ENCODE assay signal across 3 fruit fly cellular contexts in the genomic region with DNA sequence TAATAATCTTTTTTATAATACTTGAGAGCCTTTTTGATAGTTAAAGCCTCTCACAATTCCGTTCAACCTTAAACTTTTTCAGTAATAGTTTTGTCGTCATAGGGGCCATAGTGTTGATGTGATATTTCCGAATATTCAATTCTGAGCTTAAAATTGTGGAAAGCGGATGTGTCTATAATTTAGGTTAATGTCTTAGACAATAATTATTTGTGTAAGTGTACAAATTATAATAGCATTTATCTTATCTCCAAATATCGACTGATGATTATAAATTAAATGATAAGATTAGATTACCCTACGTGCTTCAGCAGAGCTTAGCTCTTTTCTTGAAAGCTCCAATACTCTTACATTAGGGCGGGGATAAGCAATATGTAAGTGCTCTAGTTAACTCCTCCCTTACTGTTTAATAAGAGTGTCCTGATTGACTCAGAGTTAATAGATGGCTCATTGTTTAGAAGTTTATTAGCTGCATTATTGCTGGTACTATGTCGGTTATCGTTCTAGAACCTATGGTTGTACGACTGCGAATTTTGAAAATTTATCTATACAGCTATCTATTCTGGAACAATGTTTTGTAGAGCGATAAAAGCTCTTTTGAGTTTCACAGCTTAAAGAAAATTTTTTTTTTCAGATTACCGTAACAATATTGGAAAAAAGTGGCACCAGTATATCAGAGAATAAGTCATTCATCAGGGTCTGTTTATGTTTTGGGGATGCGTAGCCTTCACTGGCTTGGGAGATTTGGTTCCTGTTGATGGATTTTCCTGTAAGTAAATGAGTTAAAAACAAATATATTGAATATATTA.
TF ChIP-seq lines count a peak whose summit lies in the region.

No protein-coding gene starts in this region.

TF ChIP-seq in whole organism, adult, 20 proteins besides CTCF, POLR2A, EP300 and RAD21 (continued from another document):
- peak; percentile 26 for TF ChIP-seq tj (GFP tag; optimal IDR thresholded peaks at IDR 0.05; lab: Kevin White, UChicago)
- peak; percentile 42 for TF ChIP-seq Hr96 (GFP tag; optimal IDR thresholded peaks at IDR 0.05; lab: Kevin White, UChicago)
- no peak for TF ChIP-seq Crg-1 (GFP tag; optimal IDR thresholded peaks at IDR 0.05; lab: Kevin White, UChicago)
- TF ChIP-seq bab1 (GFP tag; optimal IDR thresholded peaks at IDR 0.05; lab: Kevin White, UChicago): no peak

TF ChIP-seq in whole organism, embryonic, 481 proteins besides CTCF, POLR2A, EP300 and RAD21 (continued from another document and continues in another):
- TF ChIP-seq Adf1 (GFP tag; IDR thresholded peaks at IDR 0.05; lab: Robert Waterston, UW) (no peak), YL-1 (GFP tag; optimal IDR thresholded peaks at IDR 0.05; lab: Kevin White, UChicago) (no peak), az2 (GFP tag; optimal IDR thresholded peaks at IDR 0.05; lab: Kevin White, UChicago) (peak; percentile 23), nerfin-1 (tag; optimal IDR thresholded peaks at IDR 0.05; lab: Kevin White, UChicago) (no peak), CG8944 (GFP tag; optimal IDR thresholded peaks at IDR 0.05; lab: Kevin White, UChicago) (no peak), CG2120 (GFP tag; optimal IDR thresholded peaks at IDR 0.05; lab: Kevin White, UChicago) (peak; percentile 73), CG6813 (GFP tag; optimal IDR thresholded peaks at IDR 0.05; lab: Kevin White, UChicago) (no peak), fd102C (GFP tag; optimal IDR thresholded peaks at IDR 0.05; lab: Kevin White, UChicago) (no peak), CG3407 (GFP tag; optimal IDR thresholded peaks at IDR 0.05; lab: Kevin White, UChicago) (no peak), stwl (tag; optimal IDR thresholded peaks at IDR 0.05; lab: Kevin White, UChicago) (no peak), jumu (GFP tag; optimal IDR thresholded peaks at IDR 0.05; lab: Kevin White, UChicago) (no peak), Tbp (GFP tag; optimal IDR thresholded peaks at IDR 0.05; lab: Kevin White, UChicago) (no peak), wor (GFP tag; IDR thresholded peaks at IDR 0.05; lab: Robert Waterston, UW) (no peak), tup (GFP tag; optimal IDR thresholded peaks at IDR 0.05; lab: Kevin White, UChicago) (no peak), CG9817 (tag; optimal IDR thresholded peaks at IDR 0.05; lab: Kevin White, UChicago) (no peak), gsb-n (tag; optimal IDR thresholded peaks at IDR 0.05; lab: Kevin White, UChicago) (no peak), CG14860 (GFP tag; IDR thresholded peaks at IDR 0.05; lab: Robert Waterston, UW; ENCODE audit: partially characterized antibody) (no peak), pb (GFP tag; optimal IDR thresholded peaks at IDR 0.05; lab: Kevin White, UChicago) (no peak), Chrac-16 (GFP tag; optimal IDR thresholded peaks at IDR 0.05; lab: Kevin White, UChicago) (no peak), CG11456 (GFP tag; IDR thresholded peaks at IDR 0.05; lab: Robert Waterston, UW) (no peak), vnd (GFP tag; IDR thresholded peaks at IDR 0.05; lab: Robert Waterston, UW; ENCODE audit: partially characterized antibody) (no peak), pros (GFP tag; optimal IDR thresholded peaks at IDR 0.05; lab: Kevin White, UChicago) (no peak), CG6654 (GFP tag; optimal IDR thresholded peaks at IDR 0.05; lab: Kevin White, UChicago) (no peak), mld (GFP tag; IDR thresholded peaks at IDR 0.05; lab: Robert Waterston, UW; ENCODE audit: partially characterized antibody) (no peak), CG16813 (GFP tag; IDR thresholded peaks at IDR 0.05; lab: Robert Waterston, UW; ENCODE audit: partially characterized antibody) (no peak), CG14014 (GFP tag; IDR thresholded peaks at IDR 0.05; lab: Robert Waterston, UW) (no peak), wdn (GFP tag; IDR thresholded peaks at IDR 0.05; lab: Robert Waterston, UW) (no peak), emc (GFP tag; optimal IDR thresholded peaks at IDR 0.05; lab: Kevin White, UChicago) (no peak), psq (GFP tag; optimal IDR thresholded peaks at IDR 0.05; lab: Kevin White, UChicago) (no peak), luna (GFP tag; optimal IDR thresholded peaks at IDR 0.05; lab: Kevin White, UChicago) (no peak), CG15479 (GFP tag; optimal IDR thresholded peaks at IDR 0.05; lab: Kevin White, UChicago) (no peak), shn (GFP tag; optimal IDR thresholded peaks at IDR 0.05; lab: Kevin White, UChicago) (peak; percentile 31), dmrt11E (tag; optimal IDR thresholded peaks at IDR 0.05; lab: Kevin White, UChicago) (no peak), zfh2 (GFP tag; optimal IDR thresholded peaks at IDR 0.05; lab: Kevin White, UChicago) (peak; percentile 21), trem (tag; optimal IDR thresholded peaks at IDR 0.05; lab: Kevin White, UChicago) (no peak), Stat92E (GFP tag; optimal IDR thresholded peaks at IDR 0.05; lab: Kevin White, UChicago) (no peak), pita (GFP tag; optimal IDR thresholded peaks at IDR 0.05; lab: Kevin White, UChicago) (no peak), CG8388 (GFP tag; optimal IDR thresholded peaks at IDR 0.05; lab: Kevin White, UChicago) (peak; percentile 95), CG10366 (GFP tag; IDR thresholded peaks at IDR 0.05; lab: Robert Waterston, UW) (no peak; the same call in 1 of the 2 replicates), Lpt (GFP tag; optimal IDR thresholded peaks at IDR 0.05; lab: Kevin White, UChicago) (no peak), Doc3 (GFP tag; IDR thresholded peaks at IDR 0.05; lab: Robert Waterston, UW; ENCODE audit: partially characterized antibody) (no peak), eve (GFP tag; optimal IDR thresholded peaks at IDR 0.05; lab: Kevin White, UChicago) (no peak), CG11696 (GFP tag; IDR thresholded peaks at IDR 0.05; lab: Robert Waterston, UW) (peak; percentile 39), CG15269 (tag; optimal IDR thresholded peaks at IDR 0.05; lab: Kevin White, UChicago) (peak; percentile 44), CG9609 (GFP tag; optimal IDR thresholded peaks at IDR 0.05; lab: Kevin White, UChicago) (peak; percentile 29), cg (GFP tag; optimal IDR thresholded peaks at IDR 0.05; lab: Kevin White, UChicago) (no peak), CG18764 (GFP tag; optimal IDR thresholded peaks at IDR 0.05; lab: Kevin White, UChicago) (no peak), jigr1 (GFP tag; IDR thresholded peaks at IDR 0.05; lab: Robert Waterston, UW) (no peak), abd-A (tag; optimal IDR thresholded peaks at IDR 0.05; lab: Kevin White, UChicago) (no peak), gro (GFP tag; optimal IDR thresholded peaks at IDR 0.05; lab: Kevin White, UChicago) (no peak), Eip74EF (GFP tag; optimal IDR thresholded peaks at IDR 0.05; lab: Kevin White, UChicago) (no peak), CG15696 (tag; optimal IDR thresholded peaks at IDR 0.05; lab: Kevin White, UChicago) (no peak), Lhr (GFP tag; optimal IDR thresholded peaks at IDR 0.05; lab: Kevin White, UChicago) (no peak), CG34224 (GFP tag; IDR thresholded peaks at IDR 0.05; lab: Robert Waterston, UW; ENCODE audit: partially characterized antibody) (no peak), CG14050 (GFP tag; IDR thresholded peaks at IDR 0.05; lab: Robert Waterston, UW) (no peak), Dad (GFP tag; optimal IDR thresholded peaks at IDR 0.05; lab: Kevin White, UChicago) (no peak), Drgx (GFP tag; IDR thresholded peaks at IDR 0.05; lab: Robert Waterston, UW) (no peak), usp (GFP tag; optimal IDR thresholded peaks at IDR 0.05; lab: Kevin White, UChicago) (no peak), bowl (GFP tag; IDR thresholded peaks at IDR 0.05; lab: Robert Waterston, UW) (no peak), Hr39 (optimal IDR thresholded peaks at IDR 0.05; lab: Kevin White, UChicago) (no peak), CG12236 (GFP tag; optimal IDR thresholded peaks at IDR 0.05; lab: Kevin White, UChicago) (no peak)

TF ChIP-seq in whole organism, wandering third instar larva, 38 proteins besides CTCF, POLR2A, EP300 and RAD21 (continued from another document):
- no peak for TF ChIP-seq Rel (GFP tag; optimal IDR thresholded peaks at IDR 0.05; lab: Kevin White, UChicago)
- no peak for TF ChIP-seq Rel (tag; optimal IDR thresholded peaks at IDR 0.05; lab: Kevin White, UChicago)
- TF ChIP-seq N (GFP tag; optimal IDR thresholded peaks at IDR 0.05; lab: Kevin White, UChicago): no peak
- no peak for TF ChIP-seq lola (GFP tag; optimal IDR thresholded peaks at IDR 0.05; lab: Kevin White, UChicago)
- TF ChIP-seq Sp1 (GFP tag; optimal IDR thresholded peaks at IDR 0.05; lab: Kevin White, UChicago): peak; percentile 62
- TF ChIP-seq Myc (optimal IDR thresholded peaks at IDR 0.05; lab: Kevin White, UChicago): no peak
